Fruit fly (Drosophila melanogaster) whole organism, pupa: ENCODE data around the gene CG32641.

Experiments used
- CG10348 ChIP-seq: fragments of 200-800 bp; sonication (Bioruptor generic); IDR thresholded peaks from 2 replicates; pipeline ENCODE4 v1.3.6; 2022; ENCODE audit warnings: missing biosample characterization, missing genetic modification characterization
- CG12605 ChIP-seq: fragments of 200-800 bp; sonication (Bioruptor generic); IDR thresholded peaks from 2 replicates; pipeline ENCODE4 v1.3.6; 2022; ENCODE audit warnings: missing biosample characterization, missing genetic modification characterization
- CG13204 ChIP-seq: fragments of 200-800 bp; sonication (Bioruptor generic); optimal IDR thresholded peaks from 2 replicates; lab custom pipeline; 2018; ENCODE audit warnings: missing biosample characterization, mild to moderate bottlenecking, missing genetic modification characterization, moderate library complexity
- CG14655 ChIP-seq: fragments of 200-800 bp; sonication (Bioruptor generic); optimal IDR thresholded peaks from 3 replicates; lab custom pipeline; 2017; ENCODE audit warnings: mild to moderate bottlenecking, missing biosample characterization, missing genetic modification reagents, missing genetic modification characterization
- CG15710 ChIP-seq: fragments of 200-800 bp; sonication (Bioruptor generic); optimal IDR thresholded peaks from 2 replicates; lab custom pipeline; 2018; ENCODE audit warnings: missing biosample characterization, mild to moderate bottlenecking, missing genetic modification characterization, moderate library complexity
- CG17806 ChIP-seq: fragments of 200-800 bp; sonication (Bioruptor generic); optimal IDR thresholded peaks from 2 replicates; lab custom pipeline; 2018; ENCODE audit warnings: missing biosample characterization, mild to moderate bottlenecking, missing genetic modification characterization, moderate library complexity
- CG32121 ChIP-seq: fragments of 200-800 bp; sonication (Bioruptor generic); IDR thresholded peaks from 2 replicates; pipeline ENCODE4 v1.3.6; 2022; ENCODE audit warnings: missing biosample characterization, missing genetic modification characterization
- CG34367 ChIP-seq: fragments of 200-800 bp; sonication (Bioruptor generic); optimal IDR thresholded peaks from 2 replicates; lab custom pipeline; 2018; ENCODE audit warnings: missing biosample characterization, mild to moderate bottlenecking, missing genetic modification characterization
- CG4496 ChIP-seq: fragments of 200-800 bp; sonication (Bioruptor generic); IDR thresholded peaks from 3 replicates; pipeline ENCODE4 v1.3.6; 2022; ENCODE audit warnings: missing biosample characterization, missing genetic modification characterization
- CG8159 ChIP-seq: fragments of 200-800 bp; sonication (Bioruptor generic); optimal IDR thresholded peaks from 3 replicates; lab custom pipeline; 2018; ENCODE audit warnings: missing biosample characterization, mild to moderate bottlenecking, missing genetic modification characterization, moderate library complexity
- CG8301 ChIP-seq: fragments of 200-800 bp; sonication (Bioruptor generic); optimal IDR thresholded peaks from 2 replicates; lab custom pipeline; 2018; ENCODE audit warnings: missing biosample characterization, mild to moderate bottlenecking, missing genetic modification characterization
- CG9948 ChIP-seq: fragments of 200-800 bp; sonication (Bioruptor generic); optimal IDR thresholded peaks from 2 replicates; lab custom pipeline; 2018; ENCODE audit warnings: missing biosample characterization, mild to moderate bottlenecking, missing genetic modification characterization, moderate library complexity
- D1 ChIP-seq: fragments of 200-800 bp; sonication (Bioruptor generic); optimal IDR thresholded peaks from 2 replicates; lab custom pipeline; 2018; ENCODE audit warnings: missing biosample characterization, mild to moderate bottlenecking, missing genetic modification characterization, moderate library complexity
- EcR ChIP-seq: fragments of 200-800 bp; sonication (Bioruptor generic); optimal IDR thresholded peaks from 3 replicates; lab custom pipeline; 2019; ENCODE audit warnings: missing biosample characterization, missing genetic modification characterization, mild to moderate bottlenecking, moderate library complexity, missing genetic modification reagents
- Ets98B ChIP-seq: fragments of 200-800 bp; sonication (Bioruptor generic); IDR thresholded peaks from 2 replicates; pipeline ENCODE4 v1.3.6; 2022; ENCODE audit warnings: missing biosample characterization, missing genetic modification characterization
- Pif1A ChIP-seq: fragments of 200-800 bp; sonication (Bioruptor generic); optimal IDR thresholded peaks from 3 replicates; lab custom pipeline; 2016; ENCODE audit warnings: missing biosample characterization, missing genetic modification characterization
- Pif1B ChIP-seq: fragments of 200-800 bp; sonication (Bioruptor generic); optimal IDR thresholded peaks from 3 replicates; lab custom pipeline; 2016; ENCODE audit warnings: missing biosample characterization, missing genetic modification characterization
- Snoo ChIP-seq: fragments of 200-800 bp; sonication (Bioruptor generic); optimal IDR thresholded peaks from 3 replicates; lab custom pipeline; 2017; ENCODE audit warnings: missing biosample characterization, mild to moderate bottlenecking, missing genetic modification characterization, inconsistent platforms
- fd96Ca ChIP-seq: fragments of 200-800 bp; sonication (Bioruptor generic); IDR thresholded peaks from 3 replicates; pipeline ENCODE4 v1.3.6; 2022; ENCODE audit warnings: missing biosample characterization, missing genetic modification characterization
- gl ChIP-seq: fragments of 200-800 bp; sonication (Bioruptor generic); optimal IDR thresholded peaks from 2 replicates; lab custom pipeline; 2018; ENCODE audit warnings: missing biosample characterization, mild to moderate bottlenecking, missing genetic modification characterization
- rn ChIP-seq: fragments of 200-800 bp; sonication (Bioruptor generic); IDR thresholded peaks from 2 replicates; pipeline ENCODE4 v1.3.6; 2022; ENCODE audit warnings: missing biosample characterization, missing genetic modification characterization

CG32641 gene

DNA sequence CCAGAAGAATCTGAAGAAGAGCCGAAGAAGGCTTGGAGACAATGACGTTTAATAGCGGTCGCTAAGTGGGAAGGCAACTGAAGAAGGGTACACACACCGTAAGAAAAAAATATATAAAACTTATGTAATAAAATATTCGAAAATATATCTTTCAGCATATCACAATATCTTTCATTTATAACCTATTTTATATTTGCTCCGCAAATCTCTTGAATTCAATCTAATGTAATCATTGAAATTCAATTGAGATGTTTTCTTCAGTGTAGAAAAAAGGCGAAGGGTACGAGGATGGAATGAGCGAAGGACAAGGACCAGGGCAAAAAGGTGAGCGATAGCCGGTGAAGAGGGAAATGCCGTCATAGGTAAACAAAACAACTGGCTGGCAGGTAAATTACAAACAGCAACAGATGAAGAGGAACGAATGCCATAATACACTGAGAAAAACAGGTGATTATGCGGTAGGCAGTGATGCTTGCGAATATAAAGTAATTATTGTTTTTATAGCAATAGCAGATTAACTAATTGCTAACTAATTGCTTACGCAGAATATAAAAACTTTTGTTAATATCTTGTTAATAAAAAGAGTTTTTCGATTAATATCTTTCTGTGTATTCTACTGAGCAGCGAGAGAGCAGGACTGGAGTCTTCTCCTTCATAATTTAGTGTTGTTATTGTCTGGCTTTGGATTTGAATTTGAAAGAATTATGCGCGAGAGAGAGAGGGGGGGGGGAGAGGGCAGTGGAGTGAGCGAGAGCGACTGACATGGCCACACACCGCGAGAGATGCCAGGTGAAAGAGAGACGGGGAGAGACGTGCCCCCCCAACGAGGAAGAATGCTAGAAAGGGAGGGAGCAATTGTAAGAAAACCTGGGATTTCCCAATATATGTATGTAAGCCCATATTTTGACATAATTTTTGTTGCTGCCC is 49.8 kb downstream of the CG32641 start:
- TF ChIP-seq Snoo (tag; lab: Kevin White, UChicago) = peak; percentile 61
- peak; percentile 77 for TF ChIP-seq gl (tag; lab: Kevin White, UChicago)
- TF ChIP-seq EcR (GFP tag; lab: Kevin White, UChicago) = peak; percentile 80
- TF ChIP-seq rn (GFP tag; lab: Robert Waterston, UW) = no peak
- peak; percentile 32; the same call in 1 of the 2 replicates for TF ChIP-seq CG32121 (GFP tag; lab: Robert Waterston, UW)
- peak; percentile 69 for TF ChIP-seq CG17806
- peak; percentile 69 for TF ChIP-seq D1 (tag; lab: Kevin White, UChicago)
- TF ChIP-seq CG10348 (GFP tag; lab: Robert Waterston, UW) = no peak
- TF ChIP-seq CG12605 (GFP tag; lab: Robert Waterston, UW) = peak; percentile 25
- TF ChIP-seq CG8301 (tag; lab: Kevin White, UChicago) = peak; percentile 67
- peak; percentile 84 for TF ChIP-seq CG4496 (GFP tag; lab: Robert Waterston, UW)
- peak; percentile 83 for TF ChIP-seq CG14655 (GFP tag; lab: Kevin White, UChicago)
- TF ChIP-seq CG34367 = peak; percentile 67
- TF ChIP-seq CG15710 (tag; lab: Kevin White, UChicago) = peak; percentile 91
- TF ChIP-seq CG9948 (tag; lab: Kevin White, UChicago) = peak; percentile 81
- TF ChIP-seq CG13204 = peak; percentile 79
- TF ChIP-seq fd96Ca (GFP tag; lab: Robert Waterston, UW) = peak; percentile 11; the same call in 1 of the 3 replicates
- peak; percentile 90 for TF ChIP-seq CG8159 (tag; lab: Kevin White, UChicago)
- peak; percentile 81 for TF ChIP-seq Pif1B (GFP tag; lab: Kevin White, UChicago)
- TF ChIP-seq Pif1A (GFP tag; lab: Kevin White, UChicago) = peak; percentile 85
- TF ChIP-seq Ets98B (GFP tag; lab: Robert Waterston, UW) = peak; percentile 51; the same call in 1 of the 2 replicates
